Fruit fly (Drosophila melanogaster) whole organism, pupa: ENCODE measurements around the gene CG43394.

Experiments
- CG10348 ChIP-seq: fragments of 200-800 bp; sonication (Bioruptor generic); IDR thresholded peaks from 2 replicates; pipeline ENCODE4 v1.3.6; 2022; ENCODE audit warnings: missing biosample characterization, missing genetic modification characterization
- CG12605 ChIP-seq: fragments of 200-800 bp; sonication (Bioruptor generic); IDR thresholded peaks from 2 replicates; pipeline ENCODE4 v1.3.6; 2022; ENCODE audit warnings: missing biosample characterization, missing genetic modification characterization
- CG13204 ChIP-seq: fragments of 200-800 bp; sonication (Bioruptor generic); optimal IDR thresholded peaks from 2 replicates; lab custom pipeline; 2018; ENCODE audit warnings: missing biosample characterization, mild to moderate bottlenecking, missing genetic modification characterization, moderate library complexity
- CG14655 ChIP-seq: fragments of 200-800 bp; sonication (Bioruptor generic); optimal IDR thresholded peaks from 3 replicates; lab custom pipeline; 2017; ENCODE audit warnings: mild to moderate bottlenecking, missing biosample characterization, missing genetic modification reagents, missing genetic modification characterization
- CG15710 ChIP-seq: fragments of 200-800 bp; sonication (Bioruptor generic); optimal IDR thresholded peaks from 2 replicates; lab custom pipeline; 2018; ENCODE audit warnings: missing biosample characterization, mild to moderate bottlenecking, missing genetic modification characterization, moderate library complexity
- CG17806 ChIP-seq: fragments of 200-800 bp; sonication (Bioruptor generic); optimal IDR thresholded peaks from 2 replicates; lab custom pipeline; 2018; ENCODE audit warnings: missing biosample characterization, mild to moderate bottlenecking, missing genetic modification characterization, moderate library complexity
- CG32121 ChIP-seq: fragments of 200-800 bp; sonication (Bioruptor generic); IDR thresholded peaks from 2 replicates; pipeline ENCODE4 v1.3.6; 2022; ENCODE audit warnings: missing biosample characterization, missing genetic modification characterization
- CG34367 ChIP-seq: fragments of 200-800 bp; sonication (Bioruptor generic); optimal IDR thresholded peaks from 2 replicates; lab custom pipeline; 2018; ENCODE audit warnings: missing biosample characterization, mild to moderate bottlenecking, missing genetic modification characterization
- CG4496 ChIP-seq: fragments of 200-800 bp; sonication (Bioruptor generic); IDR thresholded peaks from 3 replicates; pipeline ENCODE4 v1.3.6; 2022; ENCODE audit warnings: missing biosample characterization, missing genetic modification characterization
- CG8159 ChIP-seq: fragments of 200-800 bp; sonication (Bioruptor generic); optimal IDR thresholded peaks from 3 replicates; lab custom pipeline; 2018; ENCODE audit warnings: missing biosample characterization, mild to moderate bottlenecking, missing genetic modification characterization, moderate library complexity
- CG8301 ChIP-seq: fragments of 200-800 bp; sonication (Bioruptor generic); optimal IDR thresholded peaks from 2 replicates; lab custom pipeline; 2018; ENCODE audit warnings: missing biosample characterization, mild to moderate bottlenecking, missing genetic modification characterization
- CG9948 ChIP-seq: fragments of 200-800 bp; sonication (Bioruptor generic); optimal IDR thresholded peaks from 2 replicates; lab custom pipeline; 2018; ENCODE audit warnings: missing biosample characterization, mild to moderate bottlenecking, missing genetic modification characterization, moderate library complexity
- D1 ChIP-seq: fragments of 200-800 bp; sonication (Bioruptor generic); optimal IDR thresholded peaks from 2 replicates; lab custom pipeline; 2018; ENCODE audit warnings: missing biosample characterization, mild to moderate bottlenecking, missing genetic modification characterization, moderate library complexity
- EcR ChIP-seq: fragments of 200-800 bp; sonication (Bioruptor generic); optimal IDR thresholded peaks from 3 replicates; lab custom pipeline; 2019; ENCODE audit warnings: missing biosample characterization, missing genetic modification characterization, mild to moderate bottlenecking, moderate library complexity, missing genetic modification reagents
- Ets98B ChIP-seq: fragments of 200-800 bp; sonication (Bioruptor generic); IDR thresholded peaks from 2 replicates; pipeline ENCODE4 v1.3.6; 2022; ENCODE audit warnings: missing biosample characterization, missing genetic modification characterization
- Pif1A ChIP-seq: fragments of 200-800 bp; sonication (Bioruptor generic); optimal IDR thresholded peaks from 3 replicates; lab custom pipeline; 2016; ENCODE audit warnings: missing biosample characterization, missing genetic modification characterization
- Pif1B ChIP-seq: fragments of 200-800 bp; sonication (Bioruptor generic); optimal IDR thresholded peaks from 3 replicates; lab custom pipeline; 2016; ENCODE audit warnings: missing biosample characterization, missing genetic modification characterization
- Snoo ChIP-seq: fragments of 200-800 bp; sonication (Bioruptor generic); optimal IDR thresholded peaks from 3 replicates; lab custom pipeline; 2017; ENCODE audit warnings: missing biosample characterization, mild to moderate bottlenecking, missing genetic modification characterization, inconsistent platforms
- fd96Ca ChIP-seq: fragments of 200-800 bp; sonication (Bioruptor generic); IDR thresholded peaks from 3 replicates; pipeline ENCODE4 v1.3.6; 2022; ENCODE audit warnings: missing biosample characterization, missing genetic modification characterization
- gl ChIP-seq: fragments of 200-800 bp; sonication (Bioruptor generic); optimal IDR thresholded peaks from 2 replicates; lab custom pipeline; 2018; ENCODE audit warnings: missing biosample characterization, mild to moderate bottlenecking, missing genetic modification characterization
- rn ChIP-seq: fragments of 200-800 bp; sonication (Bioruptor generic); IDR thresholded peaks from 2 replicates; pipeline ENCODE4 v1.3.6; 2022; ENCODE audit warnings: missing biosample characterization, missing genetic modification characterization

The CG43394 gene

dm6 chr2L:8190681-8191080, 45.1 kb downstream of the CG43394 start, which contains the start of gene CG34134:
Gene CG34134 (minus strand): TSS chr2L:8190781.
- no peak for TF ChIP-seq CG14655 (GFP tag; lab: Kevin White, UChicago)

DNA sequence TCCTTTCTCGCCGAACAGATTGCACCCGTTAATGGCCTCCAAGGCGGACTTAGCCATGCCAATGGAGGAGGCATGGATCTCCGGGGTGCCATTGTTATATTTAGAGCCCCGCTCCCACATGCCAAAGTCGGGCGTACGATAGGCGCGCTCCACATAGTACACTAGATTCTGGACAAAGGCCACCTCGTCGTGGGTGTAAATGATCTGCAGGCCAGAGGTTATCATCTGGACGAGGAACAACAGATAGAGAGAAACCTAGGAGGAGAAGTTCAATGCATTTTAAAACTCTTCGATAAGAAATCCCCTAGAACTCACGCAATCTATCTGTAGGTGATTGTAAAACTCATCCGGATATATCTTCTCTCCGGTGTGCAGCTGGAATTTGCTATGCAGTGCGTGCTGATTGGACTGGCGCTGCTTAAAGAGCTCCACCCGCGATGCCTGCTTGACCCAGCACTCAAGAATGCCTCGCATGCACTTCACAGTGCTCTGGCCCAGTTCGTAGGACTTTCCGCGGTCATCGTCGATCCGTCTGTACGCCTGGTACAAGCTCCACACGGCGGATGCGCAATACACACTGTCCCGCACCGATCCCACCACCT, 50.3 kb downstream of the CG43394 start:
- no peak for TF ChIP-seq EcR (GFP tag; lab: Kevin White, UChicago)
- TF ChIP-seq Ets98B (GFP tag; lab: Robert Waterston, UW): no peak
- no peak for TF ChIP-seq Pif1A (GFP tag; lab: Kevin White, UChicago)
- no peak for TF ChIP-seq CG4496 (GFP tag; lab: Robert Waterston, UW)
- no peak for TF ChIP-seq CG14655 (GFP tag; lab: Kevin White, UChicago)
- TF ChIP-seq gl: no peak
- TF ChIP-seq CG17806 (tag; lab: Kevin White, UChicago): no peak
- TF ChIP-seq Pif1B: no peak
- TF ChIP-seq CG8159 (tag; lab: Kevin White, UChicago): no peak

- TF ChIP-seq CG13204 (GFP tag; lab: Kevin White, UChicago): no peak
- no peak for TF ChIP-seq CG9948 (tag; lab: Kevin White, UChicago)
- TF ChIP-seq CG4496 (GFP tag; lab: Robert Waterston, UW): no peak
- TF ChIP-seq CG10348 (GFP tag; lab: Robert Waterston, UW): no peak
- no peak for TF ChIP-seq Pif1A (GFP tag; lab: Kevin White, UChicago)
- no peak for TF ChIP-seq CG32121
- TF ChIP-seq rn (GFP tag; lab: Robert Waterston, UW): no peak
- TF ChIP-seq D1 (tag; lab: Kevin White, UChicago): no peak
- TF ChIP-seq CG15710 (tag; lab: Kevin White, UChicago): no peak
- no peak for TF ChIP-seq fd96Ca
- no peak for TF ChIP-seq Pif1B
- TF ChIP-seq CG34367 (tag; lab: Kevin White, UChicago): no peak
- TF ChIP-seq EcR (GFP tag; lab: Kevin White, UChicago): no peak
- no peak for TF ChIP-seq gl
- no peak for TF ChIP-seq CG8159 (tag; lab: Kevin White, UChicago)
Measured at dm6 chr2L:8196757-8197530, 51.4 kb downstream of the CG43394 start, which contains the start of the genes CG8475 and CG8460. Gene CG8475 (minus strand): TSS chr2L:8196918. Gene CG8460 (plus strand): TSS chr2L:8197193.

DNA sequence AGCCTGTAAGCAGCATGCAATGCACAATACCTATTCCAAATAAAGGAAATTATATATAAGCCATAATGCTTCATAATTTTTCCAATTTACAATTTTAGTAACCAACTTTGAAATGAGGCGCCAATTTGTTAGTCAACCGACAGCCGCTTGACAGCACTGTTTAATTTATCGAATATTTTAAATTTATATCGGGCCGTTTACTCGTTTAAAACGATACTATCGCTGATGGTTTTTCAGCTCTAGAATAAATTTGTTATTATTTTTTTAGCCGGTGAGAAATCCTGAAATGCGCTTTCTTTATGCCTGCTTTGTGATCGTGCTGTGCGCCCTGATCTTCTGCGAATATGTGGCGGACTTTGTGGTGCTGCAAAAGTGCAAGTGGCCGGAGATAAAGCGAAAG, 53.2 kb downstream of the CG43394 start, which contains the start of gene PGAP5:
TSS of gene PGAP5 (plus strand) at position 126 of the 400 bp plus-strand sequence.
- TF ChIP-seq EcR (GFP tag; lab: Kevin White, UChicago): no peak
- TF ChIP-seq CG12605: no peak
- TF ChIP-seq gl: no peak
- TF ChIP-seq CG13204 (GFP tag; lab: Kevin White, UChicago): no peak
- no peak for TF ChIP-seq Snoo (tag; lab: Kevin White, UChicago)
- no peak for TF ChIP-seq CG8159 (tag; lab: Kevin White, UChicago)
- TF ChIP-seq CG10348 (GFP tag; lab: Robert Waterston, UW): no peak

DNA sequence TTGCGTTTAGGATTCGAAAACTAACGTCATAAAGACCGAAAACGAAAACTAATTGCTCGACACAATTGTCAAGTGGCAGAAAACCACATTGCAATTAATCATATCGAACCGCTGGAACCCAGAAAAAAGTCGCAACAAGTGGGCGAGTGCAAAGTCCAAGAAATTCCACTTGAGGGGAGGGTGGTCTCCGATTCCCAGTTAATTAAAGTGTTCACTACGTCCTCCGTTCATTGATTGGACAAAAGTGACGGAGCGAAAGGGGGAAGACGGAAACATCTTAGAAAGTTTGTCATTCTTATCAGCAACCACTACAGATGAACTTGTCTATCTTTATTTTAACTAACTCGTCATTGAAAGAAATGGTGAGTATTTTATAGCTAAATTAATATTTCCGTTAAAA, 57.0 kb downstream of the CG43394 start:
- TF ChIP-seq CG4496 (GFP tag; lab: Robert Waterston, UW): 0 out of 3 replicates have a peak, but pooled peaks have one; percentile 36
- TF ChIP-seq D1 (tag; lab: Kevin White, UChicago): no peak
- TF ChIP-seq gl: peak; percentile 21
- 0 out of 2 replicates have a peak, but pooled peaks have one; percentile 30 for TF ChIP-seq CG12605
- no peak for TF ChIP-seq CG14655 (GFP tag; lab: Kevin White, UChicago)

DNA sequence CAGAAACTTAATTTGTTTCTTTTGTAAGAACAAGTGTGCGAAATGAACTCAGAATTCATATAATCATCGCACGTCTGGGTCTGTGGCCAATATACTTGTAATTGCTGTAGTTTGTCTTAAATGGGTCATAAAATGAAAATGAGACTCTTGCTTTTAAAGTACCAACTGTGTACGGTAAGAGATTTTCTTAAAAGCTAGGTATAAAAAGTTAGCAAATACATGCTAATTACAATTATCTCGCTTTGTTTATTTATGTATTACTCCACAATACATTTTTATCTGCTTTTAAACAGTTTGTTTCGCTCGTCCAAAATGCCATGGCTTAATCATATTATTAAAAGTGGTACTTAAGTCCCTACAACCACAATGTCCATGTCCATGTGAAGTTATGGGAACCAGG, 58.2 kb downstream of the CG43394 start:
- TF ChIP-seq CG12605 (no peak), fd96Ca (no peak), CG14655 (GFP tag; lab: Kevin White, UChicago) (no peak), CG17806 (tag; lab: Kevin White, UChicago) (no peak), CG8301 (tag; lab: Kevin White, UChicago) (no peak), CG32121 (no peak), Ets98B (GFP tag; lab: Robert Waterston, UW) (no peak), CG10348 (GFP tag; lab: Robert Waterston, UW) (no peak), CG34367 (tag; lab: Kevin White, UChicago) (no peak), CG15710 (tag; lab: Kevin White, UChicago) (no peak), gl (no peak), Pif1B (no peak)

DNA sequence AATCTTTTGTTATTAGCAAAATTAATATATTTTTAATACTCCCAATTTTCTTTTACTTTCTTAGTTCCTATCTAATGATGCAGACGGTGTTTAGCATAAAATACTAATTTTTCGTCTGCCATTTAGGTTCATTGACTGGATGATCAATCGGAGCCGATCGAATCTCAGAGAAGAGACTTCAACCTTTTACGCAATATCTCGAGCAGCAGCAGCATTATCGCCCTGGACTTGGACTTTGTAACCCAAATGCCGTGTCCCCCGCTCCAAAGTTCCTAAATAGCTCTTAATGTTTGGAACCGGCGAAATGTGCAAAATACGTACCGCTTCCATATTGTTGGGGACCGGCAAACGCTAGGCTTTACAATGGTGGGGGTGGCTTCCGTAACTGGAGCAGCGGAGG, 58.8 kb downstream of the CG43394 start:
- TF ChIP-seq Pif1A (GFP tag; lab: Kevin White, UChicago) (no peak), CG15710 (tag; lab: Kevin White, UChicago) (no peak), gl (peak; percentile 10)
- TF ChIP-seq, all 21 proteins: peak for 1
